Fruit fly (Drosophila melanogaster) Kc167 (cell line): ENCODE results near the gene CG12984.

Experiments used
- Myc ChIP-seq: fragments of >200 bp; optimal IDR thresholded peaks from 2 replicates; lab custom pipeline; 2017; ENCODE audit warnings: missing external identifiers
- Sin3A ChIP-seq: fragments of >200 bp; optimal IDR thresholded peaks from 2 replicates; lab custom pipeline; 2018; ENCODE audit warnings: missing external identifiers
- h ChIP-seq: fragments of >200 bp; optimal IDR thresholded peaks from 3 replicates; lab custom pipeline; 2018; ENCODE audit warnings: missing external identifiers
- insv ChIP-seq: fragments of >200 bp; optimal IDR thresholded peaks from 3 replicates; lab custom pipeline; 2018; ENCODE audit warnings: missing external identifiers
- psq ChIP-seq: fragments of >200 bp; optimal IDR thresholded peaks from 2 replicates; lab custom pipeline; 2017; ENCODE audit warnings: missing external identifiers
- ttk ChIP-seq: sonication (Bioruptor generic); optimal IDR thresholded peaks from 2 replicates; lab custom pipeline; 2017; ENCODE audit warnings: missing external identifiers

DNA sequence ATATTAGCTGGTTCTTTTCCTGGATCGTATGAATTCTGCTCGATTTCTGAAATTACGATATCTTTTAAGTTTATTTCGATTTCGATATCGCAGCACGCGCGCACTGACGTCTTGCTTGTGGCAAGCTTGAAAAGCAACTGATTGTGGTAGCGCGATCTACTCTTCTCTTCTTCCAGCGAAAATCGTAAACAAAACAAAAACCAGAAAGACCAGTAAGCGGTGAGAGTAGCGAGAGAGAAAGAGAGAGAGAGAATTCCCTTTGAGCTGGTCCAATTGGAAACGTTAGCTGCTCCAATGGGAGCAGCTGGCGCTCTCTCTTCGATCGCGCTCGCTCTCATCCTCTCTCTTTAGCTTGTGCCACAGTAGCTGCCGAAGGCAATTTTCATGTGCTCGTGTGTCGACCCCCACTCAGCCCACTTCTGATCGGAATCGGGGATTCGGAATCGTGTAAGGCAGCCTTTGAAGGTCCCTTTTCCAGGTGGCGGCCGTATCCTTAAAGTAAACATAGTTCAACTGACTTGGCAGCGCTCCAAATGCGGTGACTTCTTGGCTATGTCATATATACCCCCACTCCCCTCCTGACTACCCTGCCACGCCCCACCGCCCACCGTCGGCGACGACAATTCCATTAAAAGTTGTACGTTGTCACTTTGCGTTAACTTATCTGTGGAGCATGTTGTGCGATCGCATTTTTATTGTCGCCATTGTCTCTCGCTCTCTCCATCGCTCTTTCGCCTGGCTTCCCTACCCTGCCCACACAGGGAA is 41.9 kb upstream of the CG12984 start, which contains the start of gene fng:
- TF ChIP-seq psq (lab: Kevin White, UChicago), result no peak
- TF ChIP-seq Myc, result no peak
- no peak for TF ChIP-seq h (lab: Kevin White, UChicago)
- no peak for TF ChIP-seq Sin3A (lab: Kevin White, UChicago)
- TF ChIP-seq insv, result no peak
- no peak for TF ChIP-seq ttk (lab: Kevin White, UChicago)
